Fruit fly (Drosophila melanogaster) whole organism, prepupa: Measurements from ENCODE around the gene CG13282.
A peak's percentile ranks its signal among the peaks of the same experiment; 100 is the strongest.

Source experiments
- Blimp-1 ChIP-seq: fragments of 200-800 bp; sonication (Bioruptor generic); optimal IDR thresholded peaks from 3 replicates; lab custom pipeline; 2017; ENCODE audit warnings: missing biosample characterization, missing genetic modification characterization, mild to moderate bottlenecking, moderate library complexity, missing genetic modification reagents
- CG10631 ChIP-seq: fragments of 200-800 bp; sonication (Bioruptor generic); optimal IDR thresholded peaks from 2 replicates; lab custom pipeline; 2016; ENCODE audit warnings: missing biosample characterization, missing genetic modification characterization
- CG10669 ChIP-seq: fragments of 200-800 bp; sonication (Bioruptor generic); optimal IDR thresholded peaks from 3 replicates; lab custom pipeline; 2018; ENCODE audit warnings: missing biosample characterization, mild to moderate bottlenecking, missing genetic modification characterization, moderate library complexity
- CG11294 ChIP-seq: fragments of 200-800 bp; sonication (Bioruptor generic); IDR thresholded peaks from 2 replicates; pipeline ENCODE4 v1.3.6; 2022; ENCODE audit warnings: missing biosample characterization, missing genetic modification characterization
- CG11762 ChIP-seq: fragments of 200-800 bp; sonication (Bioruptor generic); optimal IDR thresholded peaks from 3 replicates; lab custom pipeline; 2016; ENCODE audit warnings: missing biosample characterization, missing genetic modification characterization; ENCODE audit not compliant: insufficient read depth
- CG15336 ChIP-seq: fragments of 200-800 bp; sonication (Bioruptor generic); IDR thresholded peaks from 2 replicates; pipeline ENCODE4 v1.3.6; 2022; ENCODE audit warnings: missing biosample characterization, missing genetic modification characterization
- CG1621 ChIP-seq: fragments of 200-800 bp; sonication (Bioruptor generic); optimal IDR thresholded peaks from 3 replicates; lab custom pipeline; 2018; ENCODE audit warnings: missing biosample characterization, mild to moderate bottlenecking, missing genetic modification characterization
- CG32006 ChIP-seq: fragments of 200-800 bp; sonication (Bioruptor generic); optimal IDR thresholded peaks from 3 replicates; lab custom pipeline; 2017; ENCODE audit warnings: missing biosample characterization, mild to moderate bottlenecking, missing genetic modification characterization
- CG34406 ChIP-seq: fragments of 200-800 bp; sonication (Bioruptor generic); optimal IDR thresholded peaks from 3 replicates; lab custom pipeline; 2016; ENCODE audit warnings: missing biosample characterization, missing genetic modification characterization
- CG3919 ChIP-seq: fragments of 200-800 bp; sonication (Bioruptor generic); optimal IDR thresholded peaks from 3 replicates; lab custom pipeline; 2016; ENCODE audit warnings: missing biosample characterization, missing genetic modification characterization
- CG4318 ChIP-seq: fragments of 200-800 bp; sonication (Bioruptor generic); optimal IDR thresholded peaks from 3 replicates; lab custom pipeline; 2017; ENCODE audit warnings: missing biosample characterization, mild to moderate bottlenecking, missing genetic modification characterization
- CG6163 ChIP-seq: fragments of 200-800 bp; sonication (Bioruptor generic); IDR thresholded peaks from 3 replicates; pipeline ENCODE4 v1.3.6; 2022; ENCODE audit warnings: missing biosample characterization, missing genetic modification characterization
- CG6792 ChIP-seq: fragments of 200-800 bp; sonication (Bioruptor generic); optimal IDR thresholded peaks from 3 replicates; lab custom pipeline; 2016; ENCODE audit warnings: missing biosample characterization, missing genetic modification characterization
- CG6808 ChIP-seq: fragments of 200-800 bp; sonication (Bioruptor generic); optimal IDR thresholded peaks from 3 replicates; lab custom pipeline; 2017; ENCODE audit warnings: missing biosample characterization, missing genetic modification characterization, mild to moderate bottlenecking, moderate library complexity, missing genetic modification reagents
- CG6854 ChIP-seq: fragments of 200-800 bp; sonication (Bioruptor generic); optimal IDR thresholded peaks from 2 replicates; lab custom pipeline; 2017; ENCODE audit warnings: missing biosample characterization, mild to moderate bottlenecking, missing genetic modification characterization
- CG7368 ChIP-seq: fragments of 200-800 bp; sonication (Bioruptor generic); optimal IDR thresholded peaks from 3 replicates; lab custom pipeline; 2016; ENCODE audit warnings: missing biosample characterization, missing genetic modification characterization
- CG8632 ChIP-seq: fragments of 200-800 bp; sonication (Bioruptor generic); optimal IDR thresholded peaks from 3 replicates; lab custom pipeline; 2016; ENCODE audit warnings: missing biosample characterization, missing genetic modification characterization
- Eip75B ChIP-seq: fragments of 200-800 bp; sonication (Bioruptor generic); optimal IDR thresholded peaks from 3 replicates; lab custom pipeline; 2016; ENCODE audit warnings: missing biosample characterization, missing genetic modification characterization
- Ets21C ChIP-seq: fragments of 200-800 bp; sonication (Bioruptor generic); optimal IDR thresholded peaks from 3 replicates; lab custom pipeline; 2016; ENCODE audit warnings: missing biosample characterization, missing genetic modification characterization
- Ets96B ChIP-seq: fragments of 200-800 bp; optimal IDR thresholded peaks from 2 replicates; lab custom pipeline; 2019; ENCODE audit warnings: missing biosample characterization, mild to moderate bottlenecking, missing genetic modification characterization, moderate library complexity
- Gug ChIP-seq: fragments of 200-800 bp; sonication (Bioruptor generic); IDR thresholded peaks from 2 replicates; pipeline ENCODE4 v1.3.6; 2022; ENCODE audit warnings: missing biosample characterization, missing genetic modification characterization
- Hr4 ChIP-seq: fragments of 200-800 bp; sonication (Bioruptor generic); optimal IDR thresholded peaks from 3 replicates; lab custom pipeline; 2016; ENCODE audit warnings: missing biosample characterization, missing genetic modification characterization
- Met ChIP-seq: fragments of 200-800 bp; sonication (Bioruptor generic); optimal IDR thresholded peaks from 3 replicates; lab custom pipeline; 2016; ENCODE audit warnings: missing biosample characterization, missing genetic modification characterization
- OdsH ChIP-seq: fragments of 200-800 bp; sonication (Bioruptor generic); optimal IDR thresholded peaks from 3 replicates; lab custom pipeline; 2016; ENCODE audit warnings: missing biosample characterization, missing genetic modification characterization
- Smox ChIP-seq: fragments of 200-800 bp; sonication (Bioruptor generic); optimal IDR thresholded peaks from 3 replicates; lab custom pipeline; 2016; ENCODE audit warnings: missing biosample characterization, missing genetic modification characterization
- Sox102F ChIP-seq: fragments of 200-800 bp; sonication (Bioruptor generic); optimal IDR thresholded peaks from 2 replicates; lab custom pipeline; 2016; ENCODE audit warnings: missing biosample characterization, mild to moderate bottlenecking, missing genetic modification characterization
- Sox14 ChIP-seq: fragments of 200-800 bp; sonication (Bioruptor generic); optimal IDR thresholded peaks from 3 replicates; lab custom pipeline; 2016; ENCODE audit warnings: missing biosample characterization, missing genetic modification characterization
- Sox15 ChIP-seq: fragments of 200-800 bp; sonication (Bioruptor generic); optimal IDR thresholded peaks from 3 replicates; lab custom pipeline; 2016; ENCODE audit warnings: missing biosample characterization, missing genetic modification characterization
- achi ChIP-seq: fragments of 200-800 bp; sonication (Bioruptor generic); optimal IDR thresholded peaks from 3 replicates; lab custom pipeline; 2016; ENCODE audit warnings: missing biosample characterization, missing genetic modification characterization
- acj6 ChIP-seq: fragments of 200-800 bp; sonication (Bioruptor generic); optimal IDR thresholded peaks from 3 replicates; lab custom pipeline; 2016; ENCODE audit warnings: missing biosample characterization, missing genetic modification characterization
- dac ChIP-seq: fragments of 200-800 bp; sonication (Bioruptor generic); optimal IDR thresholded peaks from 2 replicates; lab custom pipeline; 2017; ENCODE audit warnings: missing biosample characterization, mild to moderate bottlenecking, missing genetic modification characterization
- dsx ChIP-seq: fragments of 200-800 bp; optimal IDR thresholded peaks from 3 replicates; lab custom pipeline; 2019; ENCODE audit warnings: missing biosample characterization, mild to moderate bottlenecking, missing genetic modification characterization, moderate library complexity; ENCODE audit not compliant: poor library complexity, severe bottlenecking
- eg ChIP-seq: fragments of 200-800 bp; sonication (Bioruptor generic); IDR thresholded peaks from 3 replicates; pipeline ENCODE4 v1.3.6; 2022; ENCODE audit warnings: missing biosample characterization, missing genetic modification characterization
- esn ChIP-seq: fragments of 200-800 bp; sonication (Bioruptor generic); optimal IDR thresholded peaks from 2 replicates; lab custom pipeline; 2016; ENCODE audit warnings: missing biosample characterization, mild to moderate bottlenecking, missing genetic modification characterization, moderate library complexity
- fd85E ChIP-seq: fragments of 200-800 bp; sonication (Bioruptor generic); optimal IDR thresholded peaks from 3 replicates; lab custom pipeline; 2016; ENCODE audit warnings: missing biosample characterization, missing genetic modification characterization
- fkh ChIP-seq: fragments of 200-800 bp; sonication (Bioruptor generic); optimal IDR thresholded peaks from 3 replicates; lab custom pipeline; 2017; ENCODE audit warnings: missing biosample characterization, mild to moderate bottlenecking, missing genetic modification characterization, moderate library complexity
- lz ChIP-seq: fragments of 200-800 bp; sonication (Bioruptor generic); optimal IDR thresholded peaks from 3 replicates; lab custom pipeline; 2016; ENCODE audit warnings: missing biosample characterization, missing genetic modification characterization
- net ChIP-seq: fragments of 200-800 bp; sonication (Bioruptor generic); optimal IDR thresholded peaks from 3 replicates; lab custom pipeline; 2016; ENCODE audit warnings: missing biosample characterization, missing genetic modification characterization
- pdm3 ChIP-seq: fragments of 200-800 bp; sonication (Bioruptor generic); optimal IDR thresholded peaks from 3 replicates; lab custom pipeline; 2016; ENCODE audit warnings: missing biosample characterization, missing genetic modification characterization
- spab ChIP-seq: fragments of 200-800 bp; sonication (Bioruptor generic); optimal IDR thresholded peaks from 2 replicates; lab custom pipeline; 2017; ENCODE audit warnings: missing biosample characterization, mild to moderate bottlenecking, missing genetic modification characterization, missing genetic modification reagents
- ss ChIP-seq, 2 experiments: fragments of 200-800 bp; sonication (Bioruptor generic); optimal IDR thresholded peaks; 2 replicates in 1 of 2; 3 replicates in 1 of 2; lab custom pipeline; 2017 to 2018; ENCODE audit warnings: mild to moderate bottlenecking in 2 of 2, missing biosample characterization in 2 of 2, missing genetic modification characterization in 2 of 2, moderate library complexity in 1 of 2
- svp ChIP-seq: fragments of 200-800 bp; sonication (Bioruptor generic); peaks from one replicate; lab custom pipeline; 2016; ENCODE audit warnings: missing biosample characterization, missing genetic modification characterization
- topi ChIP-seq: fragments of 200-800 bp; sonication (Bioruptor generic); optimal IDR thresholded peaks from 3 replicates; lab custom pipeline; 2016; ENCODE audit warnings: missing biosample characterization, missing genetic modification characterization

Gene CG13282

dm6 chr2L:16847948-16848347 lies 13.6 kb upstream of the CG13282 start:
- TF ChIP-seq dsx (GFP tag; lab: Kevin White, UChicago) (peak; percentile 67), OdsH (GFP tag; lab: Kevin White, UChicago) (no peak), Gug (GFP tag; lab: Robert Waterston, UW) (no peak), topi (GFP tag; lab: Kevin White, UChicago) (no peak), acj6 (GFP tag; lab: Kevin White, UChicago) (no peak), fd85E (GFP tag; lab: Kevin White, UChicago) (no peak), lz (GFP tag; lab: Kevin White, UChicago) (no peak), CG8632 (GFP tag; lab: Kevin White, UChicago) (no peak)
- TF ChIP-seq, all 60 proteins: peak for 1

- TF ChIP-seq CG15336 (GFP tag; lab: Robert Waterston, UW), result peak; percentile 24; the same call in 1 of the 2 replicates
- TF ChIP-seq CG7368 (GFP tag; lab: Kevin White, UChicago), result no peak
- peak in 1 of 2 experiments; percentile 15 for TF ChIP-seq ss (GFP tag; optimal IDR thresholded peaks at IDR 0.05; lab: Kevin White, UChicago)
- no peak for TF ChIP-seq CG10669 (GFP tag; lab: Kevin White, UChicago)
Observed at dm6 chr2L:16846742-16847346, 12.5 kb upstream of the CG13282 start.

dm6 chr2L:16845179-16845578 lies 10.9 kb upstream of the CG13282 start:
- no peak for TF ChIP-seq CG6854 (GFP tag; lab: Kevin White, UChicago)
- TF ChIP-seq Blimp-1 (GFP tag; lab: Kevin White, UChicago), result no peak
- TF ChIP-seq lz (GFP tag; lab: Kevin White, UChicago), result no peak
- no peak for TF ChIP-seq Sox102F
- TF ChIP-seq fkh (GFP tag; lab: Kevin White, UChicago), result peak; percentile 13
- TF ChIP-seq CG10669 (GFP tag; lab: Kevin White, UChicago), result no peak

- TF ChIP-seq dac (no peak), CG6854 (GFP tag; lab: Kevin White, UChicago) (no peak), svp (GFP tag; lab: Kevin White, UChicago) (peak; percentile 70), CG6792 (GFP tag; lab: Kevin White, UChicago) (peak; percentile 3), spab (GFP tag; lab: Kevin White, UChicago) (no peak), esn (peak; percentile 72), OdsH (GFP tag; lab: Kevin White, UChicago) (peak; percentile 42), CG10631 (GFP tag; lab: Kevin White, UChicago) (no peak), CG11294 (GFP tag; lab: Robert Waterston, UW) (no peak), CG4318 (GFP tag; lab: Kevin White, UChicago) (no peak), pdm3 (GFP tag; lab: Kevin White, UChicago) (peak; percentile 17), CG32006 (GFP tag; lab: Kevin White, UChicago) (peak; percentile 21), CG7368 (GFP tag; lab: Kevin White, UChicago) (peak; percentile 4), Met (GFP tag; lab: Kevin White, UChicago) (peak; percentile 68), topi (GFP tag; lab: Kevin White, UChicago) (peak; percentile 65), fd85E (GFP tag; lab: Kevin White, UChicago) (no peak), Smox (GFP tag; lab: Kevin White, UChicago) (peak; percentile 54), CG6808 (GFP tag; lab: Kevin White, UChicago) (no peak), CG6163 (GFP tag; lab: Robert Waterston, UW) (no peak; the same call in 2 of the 3 replicates), ss (GFP tag; optimal IDR thresholded peaks at IDR 0.05; lab: Kevin White, UChicago) (no peak), CG34406 (GFP tag; lab: Kevin White, UChicago) (peak; percentile 35), achi (GFP tag; lab: Kevin White, UChicago) (peak; percentile 32), CG1621 (tag; lab: Kevin White, UChicago) (no peak), net (GFP tag; lab: Kevin White, UChicago) (peak; percentile 41), Hr4 (GFP tag; lab: Kevin White, UChicago) (peak; percentile 24), Sox14 (GFP tag; lab: Kevin White, UChicago) (peak; percentile 39), CG3919 (GFP tag; lab: Kevin White, UChicago) (peak; percentile 50), Sox15 (GFP tag; lab: Kevin White, UChicago) (peak; percentile 10), Ets96B (no peak), eg (GFP tag; lab: Robert Waterston, UW) (peak; percentile 48; the same call in 1 of the 3 replicates), Ets21C (GFP tag; lab: Kevin White, UChicago) (peak; percentile 16), Eip75B (GFP tag; lab: Kevin White, UChicago) (no peak), fkh (GFP tag; lab: Kevin White, UChicago) (no peak), CG15336 (GFP tag; lab: Robert Waterston, UW) (peak; percentile 50; the same call in 1 of the 2 replicates), Gug (GFP tag; lab: Robert Waterston, UW) (peak; percentile 22; the same call in 1 of the 2 replicates), CG11762 (GFP tag; lab: Kevin White, UChicago) (no peak)
Observed at dm6 chr2L:16843336-16843735, 9.0 kb upstream of the CG13282 start.
